Worm (Caenorhabditis elegans) whole organism, mixed stage, embryonic: Measurements from ENCODE around the gene alg-4.

Experiments used
- M03D4.4 ChIP-seq: sonication (generic microtip); optimal IDR thresholded peaks from 2 replicates; lab custom pipeline; 2017; ENCODE audit warnings: mild to moderate bottlenecking, missing genetic modification characterization, missing compliant biosample characterization
- bed-3 ChIP-seq: fragments of 200-800 bp; sonication (Bioruptor generic); optimal IDR thresholded peaks from 3 replicates; lab custom pipeline; 2018; ENCODE audit warnings: mild to moderate bottlenecking, missing genetic modification characterization, moderate library complexity, missing compliant biosample characterization
- elt-1 ChIP-seq: sonication (generic microtip); optimal IDR thresholded peaks from 2 replicates; lab custom pipeline; 2017; ENCODE audit warnings: missing genetic modification characterization, mild to moderate bottlenecking, missing compliant biosample characterization, antibody characterized with exemption, moderate library complexity, borderline replicate concordance; ENCODE audit not compliant: insufficient read depth
- lsy-2 ChIP-seq: fragments of 150-350 bp; optimal IDR thresholded peaks from 2 replicates; lab custom pipeline; 2014; ENCODE audit warnings: missing biosample characterization, missing genetic modification characterization
- mep-1 ChIP-seq: fragments of 150-350 bp; optimal IDR thresholded peaks from 2 replicates; lab custom pipeline; 2017; ENCODE audit warnings: missing biosample characterization, missing genetic modification reagents, missing genetic modification characterization, inconsistent platforms
- nhr-12 ChIP-seq: fragments of 150-350 bp; optimal IDR thresholded peaks from 2 replicates; lab custom pipeline; 2014; ENCODE audit warnings: missing biosample characterization, missing genetic modification characterization
- nhr-28 ChIP-seq: fragments of 150-350 bp; optimal IDR thresholded peaks from 2 replicates; lab custom pipeline; 2014; ENCODE audit warnings: missing biosample characterization, missing genetic modification characterization
- pha-4 ChIP-seq: fragments of 150-350 bp; optimal IDR thresholded peaks from 2 replicates; lab custom pipeline; 2018; ENCODE audit warnings: missing biosample characterization, missing genetic modification reagents, missing genetic modification characterization
- snpc-4 ChIP-seq: fragments of 150-350 bp; optimal IDR thresholded peaks from 2 replicates; lab custom pipeline; 2014; ENCODE audit warnings: missing biosample characterization, missing genetic modification characterization

DNA sequence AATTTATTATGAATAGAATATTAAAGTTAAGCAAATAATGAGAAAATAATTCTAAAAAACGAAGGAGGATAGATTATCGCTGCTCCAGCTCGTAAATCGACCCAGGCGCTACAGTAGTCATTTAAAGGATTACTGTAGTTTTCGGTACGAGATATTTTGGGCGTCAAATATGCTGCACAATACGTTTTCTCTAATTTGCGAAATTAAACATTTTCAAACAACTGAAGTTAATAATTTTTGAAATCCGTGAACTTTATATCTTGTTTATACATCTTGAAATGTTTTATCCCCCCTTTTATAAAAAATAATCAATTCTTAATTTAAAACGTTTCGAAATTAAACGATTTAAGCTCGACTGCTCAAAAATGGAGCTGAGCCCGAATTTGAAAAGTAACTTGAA, 45.1 kb downstream of the alg-4 start, which contains the start of gene K11H3.2:
- TF ChIP-seq nhr-28 (no peak), mep-1 (tag; lab: Kevin White, UChicago) (no peak), snpc-4 (no peak), lsy-2 (tag; lab: Kevin White, UChicago) (no peak), M03D4.4 (tag; lab: Kevin White, UChicago) (no peak), pha-4 (tag; lab: Kevin White, UChicago) (no peak), nhr-12 (tag; lab: Kevin White, UChicago) (no peak), elt-1 (tag; lab: Kevin White, UChicago) (no peak), bed-3 (no peak)
